Worm (Caenorhabditis elegans) whole organism, early embryonic: ENCODE data around the gene aakb-1.

Experiments used
- B0310.2 ChIP-seq: sonication (generic microtip); optimal IDR thresholded peaks from 2 replicates; lab custom pipeline; 2016; ENCODE audit warnings: mild to moderate bottlenecking, missing genetic modification characterization, missing compliant biosample characterization
- F13C5.2 ChIP-seq: sonication (generic microtip); optimal IDR thresholded peaks from 2 replicates; lab custom pipeline; 2017; ENCODE audit warnings: mild to moderate bottlenecking, missing genetic modification characterization, inconsistent platforms, missing compliant biosample characterization
- aly-1 ChIP-seq: sonication (generic microtip); optimal IDR thresholded peaks from 2 replicates; lab custom pipeline; 2016; ENCODE audit warnings: missing genetic modification characterization, missing compliant biosample characterization
- ama-1 ChIP-seq: fragments of 150-350 bp; optimal IDR thresholded peaks from 2 replicates; lab custom pipeline; 2014
- ceh-13 ChIP-seq: fragments of 200-800 bp; sonication (Bioruptor generic); optimal IDR thresholded peaks from 2 replicates; lab custom pipeline; 2018; ENCODE audit warnings: mild to moderate bottlenecking, missing genetic modification characterization, missing compliant biosample characterization
- ceh-36 ChIP-seq: sonication (generic microtip); optimal IDR thresholded peaks from 2 replicates; lab custom pipeline; 2016; ENCODE audit warnings: missing genetic modification characterization, inconsistent platforms, missing compliant biosample characterization
- ets-7 ChIP-seq: sonication (generic microtip); optimal IDR thresholded peaks from 2 replicates; lab custom pipeline; 2016; ENCODE audit warnings: missing genotype, missing genetic modification characterization, missing compliant biosample characterization
- flt-1 ChIP-seq: fragments of 200-800 bp; sonication (Bioruptor generic); IDR thresholded peaks from 2 replicates; pipeline ENCODE4 v1.3.6; 2022; ENCODE audit warnings: missing genetic modification characterization, missing compliant biosample characterization
- hmbx-1 ChIP-seq: sonication (generic microtip); optimal IDR thresholded peaks from 2 replicates; lab custom pipeline; 2016; ENCODE audit warnings: mild to moderate bottlenecking, missing genetic modification characterization, missing compliant biosample characterization
- hmg-4 ChIP-seq: fragments of 200-800 bp; sonication (Bioruptor generic); optimal IDR thresholded peaks from 2 replicates; lab custom pipeline; 2018; ENCODE audit warnings: mild to moderate bottlenecking, missing genetic modification characterization, missing compliant biosample characterization
- hnd-1 ChIP-seq: sonication (generic microtip); optimal IDR thresholded peaks from 2 replicates; lab custom pipeline; 2016; ENCODE audit warnings: missing genetic modification characterization, missing compliant biosample characterization
- pes-1 ChIP-seq: fragments of 200-800 bp; sonication (Bioruptor generic); IDR thresholded peaks from 2 replicates; pipeline ENCODE4 v1.3.6; 2022; ENCODE audit warnings: missing genetic modification reagents, missing genetic modification characterization, missing compliant biosample characterization
- scrt-1 ChIP-seq: fragments of 200-800 bp; sonication (Bioruptor generic); IDR thresholded peaks from 2 replicates; pipeline ENCODE4 v1.3.6; 2022; ENCODE audit warnings: missing genetic modification characterization, missing compliant biosample characterization
- sea-1 ChIP-seq: fragments of 200-800 bp; sonication (Bioruptor generic); conservative IDR thresholded peaks from 2 replicates; pipeline ENCODE4 v1.3.6; 2022; ENCODE audit warnings: missing genetic modification characterization, missing compliant biosample characterization
- tbx-11 ChIP-seq: fragments of 200-800 bp; sonication (Bioruptor generic); IDR thresholded peaks from 2 replicates; pipeline ENCODE4 v1.3.6; 2022; ENCODE audit warnings: missing genetic modification characterization, missing compliant biosample characterization
- tbx-37 ChIP-seq: fragments of 200-800 bp; sonication (Bioruptor generic); conservative IDR thresholded peaks from 2 replicates; pipeline ENCODE4 v1.3.6; 2022; ENCODE audit warnings: missing genetic modification reagents, missing genetic modification characterization, missing compliant biosample characterization
- tra-4 ChIP-seq: sonication (generic microtip); optimal IDR thresholded peaks from 2 replicates; lab custom pipeline; 2017; ENCODE audit warnings: missing genetic modification characterization, missing compliant biosample characterization

The aakb-1 gene

ce11 chrX:13746231-13746630 is 9.3 kb upstream of the aakb-1 start:
- no peak for TF ChIP-seq B0310.2 (tag; lab: Kevin White, UChicago)
- no peak for TF ChIP-seq ceh-13 (GFP tag; lab: Kevin White, UChicago)
- no peak for TF ChIP-seq F13C5.2
- no peak for TF ChIP-seq ets-7 (tag; lab: Kevin White, UChicago)
- TF ChIP-seq ceh-36 (tag; lab: Kevin White, UChicago) = no peak
- no peak for TF ChIP-seq flt-1 (GFP tag; lab: Robert Waterston, UW)
- TF ChIP-seq pes-1 = no peak
- no peak for TF ChIP-seq tbx-11
- no peak for TF ChIP-seq scrt-1 (GFP tag; lab: Robert Waterston, UW)
- TF ChIP-seq ama-1 (lab: Kevin White, UChicago) = no peak
- TF ChIP-seq tra-4 = no peak
- no peak for TF ChIP-seq tbx-37 (GFP tag; lab: Robert Waterston, UW)
- no peak for TF ChIP-seq hnd-1 (tag; lab: Kevin White, UChicago)

- TF ChIP-seq sea-1 (GFP tag; lab: Robert Waterston, UW) (no peak), ceh-13 (GFP tag; lab: Kevin White, UChicago) (no peak), hnd-1 (tag; lab: Kevin White, UChicago) (no peak), tra-4 (no peak), aly-1 (tag; lab: Kevin White, UChicago) (no peak), hmbx-1 (no peak), ceh-36 (tag; lab: Kevin White, UChicago) (no peak), B0310.2 (tag; lab: Kevin White, UChicago) (no peak), tbx-11 (no peak)
Measured at ce11 chrX:13746661-13747365, 8.8 kb upstream of the aakb-1 start, which contains the start of gene nhr-71. TSS of gene nhr-71 (plus strand) at chrX:13747315.

- TF ChIP-seq ceh-13 (GFP tag; lab: Kevin White, UChicago) (no peak), ets-7 (tag; lab: Kevin White, UChicago) (no peak)
Measured at ce11 chrX:13747997-13748396, 7.6 kb upstream of the aakb-1 start.

- TF ChIP-seq ceh-36 (tag; lab: Kevin White, UChicago) = no peak
- no peak for TF ChIP-seq aly-1 (tag; lab: Kevin White, UChicago)
- no peak for TF ChIP-seq tbx-11
- no peak for TF ChIP-seq flt-1 (GFP tag; lab: Robert Waterston, UW)
- TF ChIP-seq F13C5.2 = no peak
- TF ChIP-seq tra-4 = no peak
- TF ChIP-seq hmg-4 = no peak
- no peak for TF ChIP-seq B0310.2 (tag; lab: Kevin White, UChicago)
- no peak for TF ChIP-seq tbx-37 (GFP tag; lab: Robert Waterston, UW)
- TF ChIP-seq ceh-13 (GFP tag; lab: Kevin White, UChicago) = no peak
- TF ChIP-seq ets-7 (tag; lab: Kevin White, UChicago) = no peak
Measured at ce11 chrX:13752822-13753581, 2.6 kb upstream of the aakb-1 start.

- TF ChIP-seq sea-1 (GFP tag; lab: Robert Waterston, UW) (no peak), ama-1 (lab: Kevin White, UChicago) (no peak), hmbx-1 (no peak), pes-1 (no peak), tbx-11 (no peak), ceh-13 (GFP tag; lab: Kevin White, UChicago) (no peak), tbx-37 (GFP tag; lab: Robert Waterston, UW) (no peak), F13C5.2 (no peak), ets-7 (tag; lab: Kevin White, UChicago) (no peak), hnd-1 (tag; lab: Kevin White, UChicago) (no peak), ceh-36 (tag; lab: Kevin White, UChicago) (no peak), B0310.2 (tag; lab: Kevin White, UChicago) (no peak), flt-1 (GFP tag; lab: Robert Waterston, UW) (no peak), scrt-1 (GFP tag; lab: Robert Waterston, UW) (no peak), aly-1 (tag; lab: Kevin White, UChicago) (no peak), hmg-4 (no peak), tra-4 (no peak)
Measured at ce11 chrX:13754498-13754897, 1.1 kb upstream of the aakb-1 start.

ce11 chrX:13759676-13760447 is 4.3 kb downstream of the aakb-1 start, which contains the start of gene cest-13:
TSS of gene cest-13 (plus strand) at chrX:13760237.
- TF ChIP-seq B0310.2 (tag; lab: Kevin White, UChicago) (no peak), hnd-1 (tag; lab: Kevin White, UChicago) (no peak), sea-1 (GFP tag; lab: Robert Waterston, UW) (no peak), scrt-1 (GFP tag; lab: Robert Waterston, UW) (no peak), aly-1 (tag; lab: Kevin White, UChicago) (no peak), flt-1 (GFP tag; lab: Robert Waterston, UW) (no peak), F13C5.2 (no peak), pes-1 (no peak), hmg-4 (no peak), ets-7 (tag; lab: Kevin White, UChicago) (no peak), tbx-11 (no peak), ceh-36 (tag; lab: Kevin White, UChicago) (no peak), ceh-13 (GFP tag; lab: Kevin White, UChicago) (no peak), tra-4 (no peak), tbx-37 (GFP tag; lab: Robert Waterston, UW) (no peak), ama-1 (lab: Kevin White, UChicago) (no peak), hmbx-1 (no peak)
